4 worm cellular contexts compared by ENCODE assay signal in genomic region chrIII:2817847-2818246, ce11.
TF ChIP-seq lines count a peak whose summit lies in the region.

No protein-coding gene starts in this region.

TF ChIP-seq in whole organism, L3 larva, 47 proteins besides CTCF, POLR2A, EP300 and RAD21:
- TF ChIP-seq nhr-237 (tag; optimal IDR thresholded peaks at IDR 0.05; lab: Kevin White, UChicago): no peak
- TF ChIP-seq fkh-10 (GFP tag; optimal IDR thresholded peaks at IDR 0.05; lab: Kevin White, UChicago): no peak
- peak; percentile 77 for TF ChIP-seq nfya-1 (tag; optimal IDR thresholded peaks at IDR 0.05; lab: Kevin White, UChicago; ENCODE audit: insufficient read depth)

TF ChIP-seq in whole organism, L4 larva, 104 proteins besides CTCF, POLR2A, EP300 and RAD21:
- TF ChIP-seq Y48G9A.11 (GFP tag; IDR thresholded peaks at IDR 0.05; lab: Robert Waterston, UW) (no peak), aha-1 (tag; lab: Kevin White, UChicago) (peak; percentile 65), snpc-1.2 (GFP tag; IDR thresholded peaks at IDR 0.05; lab: Robert Waterston, UW) (no peak), ZK546.5 (tag; optimal IDR thresholded peaks at IDR 0.05; lab: Kevin White, UChicago) (no peak)

TF ChIP-seq in whole organism, late embryonic, 69 proteins besides CTCF, POLR2A, EP300 and RAD21:
- TF ChIP-seq ceh-18 (tag; optimal IDR thresholded peaks at IDR 0.05; lab: Kevin White, UChicago) (no peak), nfya-1 (tag; optimal IDR thresholded peaks at IDR 0.05; lab: Kevin White, UChicago) (peak; percentile 71)
TF ChIP-seq in whole organism, late embryonic: peak in this region for 1.

TF ChIP-seq in whole organism, young adult, 124 proteins besides CTCF, POLR2A, EP300 and RAD21:
- TF ChIP-seq nfyb-1 (GFP tag; IDR thresholded peaks at IDR 0.05; lab: Robert Waterston, UW) (peak; percentile 31; the same call in 1 of the 2 replicates), nhr-179 (tag; optimal IDR thresholded peaks at IDR 0.05; lab: Kevin White, UChicago) (no peak)
TF ChIP-seq in whole organism, young adult: peak in this region for 1.
